Fruit fly (Drosophila melanogaster) whole organism, embryonic: Measurements from ENCODE around the gene CG4951.

Source experiments
- Bgb ChIP-seq: fragments of 200-800 bp; sonication (Bioruptor generic); IDR thresholded peaks from 2 replicates; pipeline ENCODE4 v1.3.6; 2022; ENCODE audit warnings: missing biosample characterization, missing genetic modification characterization; ENCODE audit not compliant: partially characterized antibody
- BtbVII ChIP-seq: fragments of 200-800 bp; sonication (Bioruptor generic); optimal IDR thresholded peaks from 3 replicates; lab custom pipeline; 2017; ENCODE audit warnings: missing biosample characterization, mild to moderate bottlenecking, missing genetic modification characterization
- CG10543 ChIP-seq: fragments of 200-800 bp; sonication (Bioruptor generic); optimal IDR thresholded peaks from 3 replicates; lab custom pipeline; 2017; ENCODE audit warnings: missing biosample characterization, mild to moderate bottlenecking, missing genetic modification characterization, moderate library complexity
- CG12942 ChIP-seq: fragments of 200-800 bp; sonication (Bioruptor generic); optimal IDR thresholded peaks from 3 replicates; lab custom pipeline; 2016; ENCODE audit warnings: missing biosample characterization, missing genetic modification characterization
- CG13287 ChIP-seq: fragments of 200-800 bp; sonication (Bioruptor generic); IDR thresholded peaks from 2 replicates; pipeline ENCODE4 v1.3.6; 2022; ENCODE audit warnings: missing biosample characterization, missing genetic modification characterization; ENCODE audit not compliant: partially characterized antibody
- CG17186 ChIP-seq: fragments of 200-800 bp; sonication (Bioruptor generic); optimal IDR thresholded peaks from 3 replicates; lab custom pipeline; 2017; ENCODE audit warnings: missing biosample characterization, missing genetic modification reagents, missing genetic modification characterization
- CG1832 ChIP-seq: fragments of 200-800 bp; sonication (Bioruptor generic); optimal IDR thresholded peaks from 2 replicates; lab custom pipeline; 2017; ENCODE audit warnings: missing biosample characterization, mild to moderate bottlenecking, missing genetic modification characterization, inconsistent platforms
- CG2116 ChIP-seq: fragments of 200-800 bp; sonication (Bioruptor generic); optimal IDR thresholded peaks from 3 replicates; lab custom pipeline; 2018; ENCODE audit warnings: missing biosample characterization, mild to moderate bottlenecking, missing genetic modification characterization
- CG2678 ChIP-seq: fragments of 200-800 bp; sonication (Bioruptor generic); optimal IDR thresholded peaks from 3 replicates; lab custom pipeline; 2019; ENCODE audit warnings: missing biosample characterization, mild to moderate bottlenecking, missing genetic modification characterization, moderate library complexity
- CG31365 ChIP-seq: fragments of 200-800 bp; sonication (Bioruptor generic); optimal IDR thresholded peaks from 2 replicates; lab custom pipeline; 2018; ENCODE audit warnings: missing biosample characterization, mild to moderate bottlenecking, missing genetic modification characterization
- CG3163 ChIP-seq: fragments of 200-800 bp; sonication (Bioruptor generic); optimal IDR thresholded peaks from 3 replicates; lab custom pipeline; 2016; ENCODE audit warnings: missing biosample characterization, missing genetic modification characterization
- CG34224 ChIP-seq: fragments of 200-800 bp; sonication (Bioruptor generic); IDR thresholded peaks from 3 replicates; pipeline ENCODE4 v1.3.6; 2022; ENCODE audit warnings: missing biosample characterization, missing genetic modification characterization; ENCODE audit not compliant: partially characterized antibody
- CG42726 ChIP-seq: fragments of 200-800 bp; sonication (Bioruptor generic); IDR thresholded peaks from 2 replicates; pipeline ENCODE4 v1.3.6; 2022; ENCODE audit warnings: missing biosample characterization, missing genetic modification characterization; ENCODE audit not compliant: partially characterized antibody
- CG4424 ChIP-seq: fragments of 200-800 bp; sonication (Bioruptor generic); optimal IDR thresholded peaks from 3 replicates; lab custom pipeline; 2016; ENCODE audit warnings: missing biosample characterization, missing genetic modification characterization
- CG4617 ChIP-seq: fragments of 200-800 bp; sonication (Bioruptor generic); optimal IDR thresholded peaks from 3 replicates; lab custom pipeline; 2016; ENCODE audit warnings: missing biosample characterization, missing genetic modification characterization, borderline replicate concordance
- CG6683 ChIP-seq: fragments of 200-800 bp; sonication (Bioruptor generic); optimal IDR thresholded peaks from 2 replicates; lab custom pipeline; 2017; ENCODE audit warnings: missing biosample characterization, mild to moderate bottlenecking, missing genetic modification characterization, missing genetic modification reagents
- CG9932 ChIP-seq: fragments of 200-800 bp; sonication (Bioruptor generic); IDR thresholded peaks from 2 replicates; pipeline ENCODE4 v1.3.6; 2022; ENCODE audit warnings: missing biosample characterization, missing genetic modification characterization
- CoRest ChIP-seq: fragments of 200-800 bp; sonication (Bioruptor generic); optimal IDR thresholded peaks from 3 replicates; lab custom pipeline; 2018; ENCODE audit warnings: missing biosample characterization, mild to moderate bottlenecking, missing genetic modification characterization, moderate library complexity
- E2f2 ChIP-seq: fragments of 200-800 bp; sonication (Bioruptor generic); IDR thresholded peaks from 2 replicates; pipeline ENCODE4 v1.3.6; 2022; ENCODE audit warnings: missing biosample characterization, missing genetic modification characterization
- Ets97D ChIP-seq: fragments of 200-800 bp; sonication (Bioruptor generic); optimal IDR thresholded peaks from 3 replicates; lab custom pipeline; 2016; ENCODE audit warnings: missing biosample characterization, missing genetic modification characterization
- Fer3 ChIP-seq: fragments of 200-800 bp; sonication (Bioruptor generic); optimal IDR thresholded peaks from 2 replicates; lab custom pipeline; 2018; ENCODE audit warnings: missing biosample characterization, mild to moderate bottlenecking, missing genetic modification characterization, moderate library complexity
- HLH4C ChIP-seq: fragments of 200-800 bp; sonication (Bioruptor generic); IDR thresholded peaks from 3 replicates; pipeline ENCODE4 v1.3.6; 2022; ENCODE audit warnings: missing biosample characterization, missing genetic modification characterization; ENCODE audit not compliant: partially characterized antibody
- Med ChIP-seq: fragments of 200-800 bp; sonication (Bioruptor generic); peaks from one replicate; lab custom pipeline; 2016; ENCODE audit warnings: missing biosample characterization, missing genetic modification characterization, mild to moderate bottlenecking, inconsistent platforms, moderate library complexity
- Meics ChIP-seq: fragments of 200-800 bp; sonication (Bioruptor generic); optimal IDR thresholded peaks from 2 replicates; lab custom pipeline; 2017; ENCODE audit warnings: missing biosample characterization, mild to moderate bottlenecking, missing genetic modification characterization
- Xbp1 ChIP-seq: fragments of 200-800 bp; sonication (Bioruptor generic); optimal IDR thresholded peaks from 3 replicates; lab custom pipeline; 2016; ENCODE audit warnings: missing biosample characterization, mild to moderate bottlenecking, missing genetic modification characterization
- abd-A ChIP-seq: fragments of 200-800 bp; sonication (Bioruptor generic); optimal IDR thresholded peaks from 3 replicates; lab custom pipeline; 2019; ENCODE audit warnings: missing biosample characterization, mild to moderate bottlenecking, missing genetic modification characterization, moderate library complexity
- ara ChIP-seq: fragments of 200-800 bp; sonication (Bioruptor generic); IDR thresholded peaks from 2 replicates; pipeline ENCODE4 v1.3.6; 2022; ENCODE audit warnings: missing biosample characterization, missing genetic modification characterization
- az2 ChIP-seq: fragments of 200-800 bp; sonication (Bioruptor generic); optimal IDR thresholded peaks from 3 replicates; lab custom pipeline; 2016; ENCODE audit warnings: missing biosample characterization, missing genetic modification characterization
- bsh ChIP-seq, 2 experiments: fragments of 200-800 bp; sonication (Bioruptor generic); optimal IDR thresholded peaks; 2 replicates each; lab custom pipeline; 2017 to 2018; ENCODE audit warnings: mild to moderate bottlenecking in 2 of 2, missing biosample characterization in 2 of 2, missing genetic modification characterization in 2 of 2, moderate library complexity in 1 of 2
- ci ChIP-seq: fragments of 200-800 bp; sonication (Bioruptor generic); IDR thresholded peaks from 3 replicates; pipeline ENCODE4 v1.3.6; 2022; ENCODE audit warnings: missing biosample characterization, missing genetic modification characterization
- danr ChIP-seq: fragments of 200-800 bp; sonication (Bioruptor generic); IDR thresholded peaks from 2 replicates; pipeline ENCODE4 v1.3.6; 2022; ENCODE audit warnings: missing biosample characterization, missing genetic modification characterization
- fd102C ChIP-seq: fragments of 200-800 bp; sonication (Bioruptor generic); optimal IDR thresholded peaks from 2 replicates; lab custom pipeline; 2018; ENCODE audit warnings: missing biosample characterization, mild to moderate bottlenecking, missing genetic modification characterization, moderate library complexity
- hbn ChIP-seq: fragments of 200-800 bp; sonication (Bioruptor generic); IDR thresholded peaks from 2 replicates; pipeline ENCODE4 v1.3.6; 2022; ENCODE audit warnings: missing biosample characterization, missing genetic modification characterization; ENCODE audit not compliant: partially characterized antibody
- lmd ChIP-seq: fragments of 200-800 bp; sonication (Bioruptor generic); IDR thresholded peaks from 2 replicates; pipeline ENCODE4 v1.3.6; 2022; ENCODE audit warnings: missing biosample characterization, missing genetic modification characterization
- lov ChIP-seq, 2 experiments: fragments of 200-800 bp in 1 of 2; fragments of >200 bp in 1 of 2; sonication (Bioruptor generic) in 1 of 2; IDR thresholded peaks in 1 of 2; optimal IDR thresholded peaks in 1 of 2; 2 replicates in 1 of 2; 3 replicates in 1 of 2; pipeline versions ENCODE4 v1.3.6 to Lab custom; 2017 to 2022; ENCODE audit warnings: missing biosample characterization in 1 of 2, missing genetic modification characterization in 1 of 2
- maf-S ChIP-seq: fragments of 200-800 bp; sonication (Bioruptor generic); optimal IDR thresholded peaks from 2 replicates; lab custom pipeline; 2016; ENCODE audit warnings: missing biosample characterization, missing genetic modification characterization
- mld ChIP-seq: fragments of 200-800 bp; sonication (Bioruptor generic); IDR thresholded peaks from 3 replicates; pipeline ENCODE4 v1.3.6; 2022; ENCODE audit warnings: missing biosample characterization, missing genetic modification characterization; ENCODE audit not compliant: partially characterized antibody
- onecut ChIP-seq: fragments of 200-800 bp; sonication (Bioruptor generic); IDR thresholded peaks from 2 replicates; pipeline ENCODE4 v1.3.6; 2022; ENCODE audit warnings: missing biosample characterization, missing genetic modification characterization
- otp ChIP-seq: fragments of 200-800 bp; sonication (Bioruptor generic); IDR thresholded peaks from 3 replicates; pipeline ENCODE4, ENCODE4 v1.3.6; 2022; ENCODE audit warnings: missing biosample characterization, missing genetic modification characterization
- pnt ChIP-seq: fragments of 200-800 bp; sonication (Bioruptor generic); optimal IDR thresholded peaks from 3 replicates; lab custom pipeline; 2016; ENCODE audit warnings: missing biosample characterization, missing genetic modification characterization
- pzg ChIP-seq: fragments of 200-800 bp; sonication (Bioruptor generic); optimal IDR thresholded peaks from 3 replicates; lab custom pipeline; 2018; ENCODE audit warnings: missing biosample characterization, mild to moderate bottlenecking, missing genetic modification characterization, moderate library complexity
- ro ChIP-seq: fragments of 200-800 bp; sonication (Bioruptor generic); IDR thresholded peaks from 2 replicates; pipeline ENCODE4 v1.3.6; 2022; ENCODE audit warnings: missing biosample characterization, missing genetic modification characterization
- row ChIP-seq: fragments of 200-800 bp; sonication (Bioruptor generic); IDR thresholded peaks from 3 replicates; pipeline ENCODE4 v1.3.6; 2022; ENCODE audit warnings: missing biosample characterization, missing genetic modification characterization
- run ChIP-seq: fragments of 200-800 bp; sonication (Bioruptor generic); optimal IDR thresholded peaks from 3 replicates; lab custom pipeline; 2018; ENCODE audit warnings: missing biosample characterization, mild to moderate bottlenecking, missing genetic modification characterization
- slbo ChIP-seq: fragments of 200-800 bp; sonication (Bioruptor generic); IDR thresholded peaks from 2 replicates; pipeline ENCODE4 v1.3.6; 2022; ENCODE audit warnings: missing biosample characterization, missing genetic modification characterization
- sob ChIP-seq: fragments of 200-800 bp; sonication (Bioruptor generic); IDR thresholded peaks from 2 replicates; pipeline ENCODE4 v1.3.6; 2022; ENCODE audit warnings: missing biosample characterization, missing genetic modification characterization
- vfl ChIP-seq: fragments of 200-800 bp; sonication (Bioruptor generic); optimal IDR thresholded peaks from 2 replicates; lab custom pipeline; 2016; ENCODE audit warnings: missing biosample characterization, missing genetic modification characterization
- zen2 ChIP-seq: fragments of 200-800 bp; sonication (Bioruptor generic); IDR thresholded peaks from 3 replicates; pipeline ENCODE4 v1.3.6; 2022; ENCODE audit warnings: missing biosample characterization, missing genetic modification characterization; ENCODE audit not compliant: partially characterized antibody

CG4951 gene

dm6 chr3R:27920883-27921282 lies 33.0 kb downstream of the CG4951 start, which contains the start of gene CG12259 (continued):
- TF ChIP-seq abd-A (tag; lab: Kevin White, UChicago), result no peak
- peak; percentile 12 for TF ChIP-seq pzg (GFP tag; lab: Kevin White, UChicago)
- TF ChIP-seq CG2116 (GFP tag; lab: Kevin White, UChicago), result peak; percentile 14
- no peak for TF ChIP-seq CG42726 (GFP tag; lab: Robert Waterston, UW)
- 0 out of 2 replicates have a peak, but pooled peaks have one; percentile 25 for TF ChIP-seq CG13287 (GFP tag; lab: Robert Waterston, UW)
- TF ChIP-seq ara (GFP tag; lab: Robert Waterston, UW), result no peak
- TF ChIP-seq CG34224, result 0 out of 3 replicates have a peak, but pooled peaks have one; percentile 10
- peak; percentile 76 for TF ChIP-seq row (GFP tag; lab: Robert Waterston, UW)
- no peak for TF ChIP-seq fd102C (GFP tag; lab: Kevin White, UChicago)
- no peak for TF ChIP-seq lmd (GFP tag; lab: Robert Waterston, UW)
- peak; percentile 34 for TF ChIP-seq CG2678 (tag; lab: Kevin White, UChicago)
- TF ChIP-seq Xbp1, result no peak
- no peak for TF ChIP-seq CG4617 (GFP tag; lab: Kevin White, UChicago)
- TF ChIP-seq CG12942 (GFP tag; lab: Kevin White, UChicago), result no peak
- 0 out of 2 replicates have a peak, but pooled peaks have one; percentile 21 for TF ChIP-seq E2f2 (GFP tag; lab: Robert Waterston, UW)
- TF ChIP-seq CG31365 (tag; lab: Kevin White, UChicago), result no peak

dm6 chr3R:27919385-27919789 lies 34.5 kb downstream of the CG4951 start, which contains the start of gene Boh1:
Boh1 (minus strand) TSS chr3R:27919460.
- TF ChIP-seq HLH4C (GFP tag; lab: Robert Waterston, UW) (no peak), CG3163 (GFP tag; lab: Kevin White, UChicago) (no peak), zen2 (no peak), BtbVII (GFP tag; lab: Kevin White, UChicago) (peak; percentile 26), CG4424 (GFP tag; lab: Kevin White, UChicago) (peak; percentile 43), mld (GFP tag; lab: Robert Waterston, UW) (no peak), CG2116 (GFP tag; lab: Kevin White, UChicago) (peak; percentile 67), lov (optimal IDR thresholded peaks at IDR 0.05; lab: Kevin White, UChicago) (no peak), lov (GFP tag; IDR thresholded peaks at IDR 0.05; lab: Robert Waterston, UW) (no peak), CG6683 (GFP tag; lab: Kevin White, UChicago) (no peak), danr (GFP tag; lab: Robert Waterston, UW) (no peak), az2 (GFP tag; lab: Kevin White, UChicago) (no peak), Ets97D (GFP tag; lab: Kevin White, UChicago) (peak; percentile 23), otp (GFP tag; lab: Robert Waterston, UW) (no peak), pnt (GFP tag; lab: Kevin White, UChicago) (no peak), CG1832 (GFP tag; lab: Kevin White, UChicago) (no peak), run (tag; lab: Kevin White, UChicago) (no peak), Med (peak; percentile 69), vfl (GFP tag; lab: Kevin White, UChicago) (no peak), Bgb (GFP tag; lab: Robert Waterston, UW) (no peak), slbo (GFP tag; lab: Robert Waterston, UW) (peak; percentile 25; the same call in 1 of the 2 replicates), Meics (GFP tag; lab: Kevin White, UChicago) (peak; percentile 30), ro (GFP tag; lab: Robert Waterston, UW) (no peak), CG17186 (GFP tag; lab: Kevin White, UChicago) (no peak), bsh (GFP tag; optimal IDR thresholded peaks at IDR 0.05; lab: Kevin White, UChicago) (no peak), sob (no peak), Fer3 (tag; lab: Kevin White, UChicago) (peak; percentile 17), CoRest (tag; lab: Kevin White, UChicago) (peak; percentile 56), ci (no peak), onecut (GFP tag; lab: Robert Waterston, UW) (no peak), maf-S (GFP tag; lab: Kevin White, UChicago) (no peak), CG9932 (no peak), hbn (no peak), CG10543 (GFP tag; lab: Kevin White, UChicago) (no peak)
